Fruit fly (Drosophila melanogaster) whole organism, embryonic: ENCODE data around the gene CG4115.

Source experiments
- Atf6 ChIP-seq: fragments of 200-800 bp; sonication (Bioruptor generic); IDR thresholded peaks from 2 replicates; pipeline ENCODE4 v1.3.6; 2022; ENCODE audit warnings: missing biosample characterization, missing genetic modification characterization
- B-H2 ChIP-seq: fragments of 200-800 bp; sonication (Bioruptor generic); optimal IDR thresholded peaks from 2 replicates; lab custom pipeline; 2018; ENCODE audit warnings: missing biosample characterization, mild to moderate bottlenecking, missing genetic modification characterization
- CG10543 ChIP-seq: fragments of 200-800 bp; sonication (Bioruptor generic); optimal IDR thresholded peaks from 3 replicates; lab custom pipeline; 2017; ENCODE audit warnings: missing biosample characterization, mild to moderate bottlenecking, missing genetic modification characterization, moderate library complexity
- CG10565 ChIP-seq: fragments of 200-800 bp; sonication (Bioruptor generic); optimal IDR thresholded peaks from 3 replicates; lab custom pipeline; 2016; ENCODE audit warnings: missing biosample characterization, mild to moderate bottlenecking, missing genetic modification characterization
- CG14965 ChIP-seq: fragments of 200-800 bp; sonication (Bioruptor generic); optimal IDR thresholded peaks from 2 replicates; lab custom pipeline; 2016; ENCODE audit warnings: missing biosample characterization, missing genetic modification characterization, borderline replicate concordance
- CG15696 ChIP-seq: fragments of 200-800 bp; sonication (Bioruptor generic); optimal IDR thresholded peaks from 2 replicates; lab custom pipeline; 2019; ENCODE audit warnings: missing biosample characterization, mild to moderate bottlenecking, missing genetic modification characterization, moderate library complexity
- CG1602 ChIP-seq: fragments of 200-800 bp; sonication (Bioruptor generic); optimal IDR thresholded peaks from 3 replicates; lab custom pipeline; 2016; ENCODE audit warnings: missing biosample characterization, missing genetic modification characterization
- CG16779 ChIP-seq: fragments of 200-800 bp; sonication (Bioruptor generic); IDR thresholded peaks from 2 replicates; pipeline ENCODE4 v1.3.6; 2022; ENCODE audit warnings: missing biosample characterization, missing genetic modification characterization
- CG18262 ChIP-seq: fragments of 200-800 bp; optimal IDR thresholded peaks from 3 replicates; lab custom pipeline; 2019; ENCODE audit warnings: missing biosample characterization, mild to moderate bottlenecking, missing genetic modification characterization, moderate library complexity
- CG2712 ChIP-seq: fragments of 200-800 bp; optimal IDR thresholded peaks from 3 replicates; lab custom pipeline; 2019; ENCODE audit warnings: missing biosample characterization, mild to moderate bottlenecking, missing genetic modification characterization, moderate library complexity
- CG32767 ChIP-seq: fragments of 200-800 bp; sonication (Bioruptor generic); IDR thresholded peaks from 2 replicates; pipeline ENCODE4 v1.3.6; 2022; ENCODE audit warnings: missing biosample characterization, missing genetic modification characterization
- CG5245 ChIP-seq: fragments of 200-800 bp; sonication (Bioruptor generic); optimal IDR thresholded peaks from 3 replicates; lab custom pipeline; 2016; ENCODE audit warnings: missing biosample characterization, missing genetic modification characterization
- CG6683 ChIP-seq: fragments of 200-800 bp; sonication (Bioruptor generic); optimal IDR thresholded peaks from 2 replicates; lab custom pipeline; 2017; ENCODE audit warnings: missing biosample characterization, mild to moderate bottlenecking, missing genetic modification characterization, missing genetic modification reagents
- CG7928 ChIP-seq: fragments of 200-800 bp; sonication (Bioruptor generic); optimal IDR thresholded peaks from 2 replicates; lab custom pipeline; 2017; ENCODE audit warnings: missing biosample characterization, mild to moderate bottlenecking, missing genetic modification characterization
- CG7987 ChIP-seq: fragments of 200-800 bp; sonication (Bioruptor generic); optimal IDR thresholded peaks from 2 replicates; lab custom pipeline; 2018; ENCODE audit warnings: missing biosample characterization, mild to moderate bottlenecking, missing genetic modification characterization, moderate library complexity
- CG8281 ChIP-seq: fragments of 200-800 bp; sonication (Bioruptor generic); optimal IDR thresholded peaks from 2 replicates; lab custom pipeline; 2018; ENCODE audit warnings: missing biosample characterization, mild to moderate bottlenecking, missing genetic modification characterization, moderate library complexity
- CHES-1-like ChIP-seq: fragments of 200-800 bp; sonication (Bioruptor generic); optimal IDR thresholded peaks from 2 replicates; lab custom pipeline; 2016; ENCODE audit warnings: missing biosample characterization, missing genetic modification characterization
- Chrac-16 ChIP-seq: fragments of 200-800 bp; sonication (Bioruptor generic); optimal IDR thresholded peaks from 3 replicates; lab custom pipeline; 2016; ENCODE audit warnings: missing biosample characterization, missing genetic modification characterization
- D19A ChIP-seq: fragments of 200-800 bp; optimal IDR thresholded peaks from 3 replicates; lab custom pipeline; 2019; ENCODE audit warnings: missing biosample characterization, mild to moderate bottlenecking, missing genetic modification characterization, moderate library complexity
- Eip74EF ChIP-seq, 2 experiments: fragments of 200-800 bp in 1 of 2; fragments of >200 bp in 1 of 2; sonication (Bioruptor generic) in 1 of 2; optimal IDR thresholded peaks; 2 replicates each; lab custom pipeline; 2017 to 2019; ENCODE audit warnings: missing biosample characterization in 2 of 2, missing genetic modification characterization in 2 of 2, mild to moderate bottlenecking in 1 of 2, moderate library complexity in 1 of 2
- Fer3 ChIP-seq: fragments of 200-800 bp; sonication (Bioruptor generic); optimal IDR thresholded peaks from 2 replicates; lab custom pipeline; 2018; ENCODE audit warnings: missing biosample characterization, mild to moderate bottlenecking, missing genetic modification characterization, moderate library complexity
- HLH4C ChIP-seq: fragments of 200-800 bp; sonication (Bioruptor generic); IDR thresholded peaks from 3 replicates; pipeline ENCODE4 v1.3.6; 2022; ENCODE audit warnings: missing biosample characterization, missing genetic modification characterization; ENCODE audit not compliant: partially characterized antibody
- Hr78 ChIP-seq, 2 experiments: fragments of 200-800 bp in 1 of 2; fragments of >200 bp in 1 of 2; sonication (Bioruptor generic) in 1 of 2; optimal IDR thresholded peaks; 2 replicates each; lab custom pipeline; 2017 to 2019; ENCODE audit warnings: missing biosample characterization in 2 of 2, missing genetic modification characterization in 2 of 2, mild to moderate bottlenecking in 1 of 2, moderate library complexity in 1 of 2
- Hsf ChIP-seq: fragments of 200-800 bp; sonication (Bioruptor generic); optimal IDR thresholded peaks from 3 replicates; lab custom pipeline; 2016; ENCODE audit warnings: missing biosample characterization, missing genetic modification characterization
- Med ChIP-seq: fragments of 200-800 bp; sonication (Bioruptor generic); peaks from one replicate; lab custom pipeline; 2016; ENCODE audit warnings: missing biosample characterization, missing genetic modification characterization, mild to moderate bottlenecking, inconsistent platforms, moderate library complexity
- Nf-YA ChIP-seq: fragments of 200-800 bp; sonication (Bioruptor generic); IDR thresholded peaks from 2 replicates; pipeline ENCODE4 v1.3.6; 2022; ENCODE audit warnings: missing biosample characterization, missing genetic modification characterization
- Nf-YC ChIP-seq: fragments of 200-800 bp; optimal IDR thresholded peaks from 3 replicates; lab custom pipeline; 2019; ENCODE audit warnings: missing biosample characterization, mild to moderate bottlenecking, missing genetic modification characterization, moderate library complexity
- Scr ChIP-seq: fragments of 200-800 bp; sonication (Bioruptor generic); IDR thresholded peaks from 2 replicates; pipeline ENCODE4 v1.3.6; 2022; ENCODE audit warnings: missing biosample characterization, missing genetic modification characterization; ENCODE audit not compliant: partially characterized antibody
- Trl ChIP-seq, 3 experiments: fragments of >200 bp in 2 of 3; fragments of 200-800 bp in 1 of 3; sonication (Bioruptor generic) in 1 of 3; optimal IDR thresholded peaks; 2 replicates in 1 of 3; 3 replicates in 2 of 3; lab custom pipeline; 2016 to 2017; ENCODE audit warnings: missing biosample characterization in 1 of 3, missing genetic modification characterization in 1 of 3
- crc ChIP-seq: fragments of 200-800 bp; sonication (Bioruptor generic); optimal IDR thresholded peaks from 2 replicates; lab custom pipeline; 2016; ENCODE audit warnings: missing biosample characterization, missing genetic modification characterization
- crol ChIP-seq: fragments of 200-800 bp; sonication (Bioruptor generic); IDR thresholded peaks from 2 replicates; pipeline ENCODE4 v1.3.6; 2022; ENCODE audit warnings: missing biosample characterization, missing genetic modification characterization
- dan ChIP-seq: fragments of 200-800 bp; sonication (Bioruptor generic); IDR thresholded peaks from 2 replicates; pipeline ENCODE4 v1.3.6; 2022; ENCODE audit warnings: missing biosample characterization, missing genetic modification characterization
- dm ChIP-seq: fragments of 200-800 bp; sonication (Bioruptor generic); optimal IDR thresholded peaks from 3 replicates; lab custom pipeline; 2016; ENCODE audit warnings: missing biosample characterization, missing genetic modification characterization
- emc ChIP-seq: fragments of 200-800 bp; sonication (Bioruptor generic); optimal IDR thresholded peaks from 2 replicates; lab custom pipeline; 2016; ENCODE audit warnings: missing biosample characterization, missing genetic modification characterization
- gsb-n ChIP-seq: fragments of 200-800 bp; sonication (Bioruptor generic); optimal IDR thresholded peaks from 3 replicates; lab custom pipeline; 2018; ENCODE audit warnings: missing biosample characterization, mild to moderate bottlenecking, missing genetic modification characterization
- gt ChIP-seq: fragments of 200-800 bp; sonication (Bioruptor generic); IDR thresholded peaks from 2 replicates; pipeline ENCODE4 v1.3.6; 2022; ENCODE audit warnings: missing biosample characterization, missing genetic modification characterization
- hbn ChIP-seq: fragments of 200-800 bp; sonication (Bioruptor generic); IDR thresholded peaks from 2 replicates; pipeline ENCODE4 v1.3.6; 2022; ENCODE audit warnings: missing biosample characterization, missing genetic modification characterization; ENCODE audit not compliant: partially characterized antibody
- kay ChIP-seq: fragments of 200-800 bp; sonication (Bioruptor generic); optimal IDR thresholded peaks from 2 replicates; lab custom pipeline; 2016; ENCODE audit warnings: missing biosample characterization, missing genetic modification characterization
- kni ChIP-seq: fragments of 200-800 bp; sonication (Bioruptor generic); optimal IDR thresholded peaks from 3 replicates; lab custom pipeline; 2017; ENCODE audit warnings: mild to moderate bottlenecking, missing biosample characterization, missing genetic modification reagents, missing genetic modification characterization
- knrl ChIP-seq: fragments of 200-800 bp; sonication (Bioruptor generic); IDR thresholded peaks from 3 replicates; pipeline ENCODE4 v1.3.6; 2022; ENCODE audit warnings: missing biosample characterization, missing genetic modification characterization; ENCODE audit not compliant: partially characterized antibody
- mam ChIP-seq: fragments of 200-800 bp; sonication (Bioruptor generic); optimal IDR thresholded peaks from 3 replicates; lab custom pipeline; 2016; ENCODE audit warnings: missing biosample characterization, missing genetic modification characterization
- pita ChIP-seq: fragments of 200-800 bp; sonication (Bioruptor generic); optimal IDR thresholded peaks from 2 replicates; lab custom pipeline; 2017; ENCODE audit warnings: missing biosample characterization, mild to moderate bottlenecking, missing genetic modification characterization
- pzg ChIP-seq: fragments of 200-800 bp; sonication (Bioruptor generic); optimal IDR thresholded peaks from 3 replicates; lab custom pipeline; 2018; ENCODE audit warnings: missing biosample characterization, mild to moderate bottlenecking, missing genetic modification characterization, moderate library complexity
- run ChIP-seq: fragments of 200-800 bp; sonication (Bioruptor generic); optimal IDR thresholded peaks from 3 replicates; lab custom pipeline; 2018; ENCODE audit warnings: missing biosample characterization, mild to moderate bottlenecking, missing genetic modification characterization
- sob ChIP-seq: fragments of 200-800 bp; sonication (Bioruptor generic); IDR thresholded peaks from 2 replicates; pipeline ENCODE4 v1.3.6; 2022; ENCODE audit warnings: missing biosample characterization, missing genetic modification characterization
- tio ChIP-seq: fragments of 200-800 bp; sonication (Bioruptor generic); optimal IDR thresholded peaks from 2 replicates; lab custom pipeline; 2017; ENCODE audit warnings: missing biosample characterization, missing genetic modification characterization, inconsistent platforms
- unc-4 ChIP-seq: fragments of 200-800 bp; sonication (Bioruptor generic); IDR thresholded peaks from 2 replicates; pipeline ENCODE4 v1.3.6; 2022; ENCODE audit warnings: missing biosample characterization, missing genetic modification characterization; ENCODE audit not compliant: partially characterized antibody
- z ChIP-seq: fragments of 200-800 bp; sonication (Bioruptor generic); IDR thresholded peaks from 3 replicates; pipeline ENCODE4 v1.3.6; 2022; ENCODE audit warnings: missing biosample characterization, missing genetic modification characterization
- zfh2 ChIP-seq: fragments of 200-800 bp; sonication (Bioruptor generic); optimal IDR thresholded peaks from 2 replicates; lab custom pipeline; 2016; ENCODE audit warnings: missing biosample characterization, missing genetic modification characterization

The CG4115 gene

dm6 chr3R:12401672-12402296 lies 42.0 kb downstream of the CG4115 start, which contains the start of gene DNAlig3 (continued):
- TF ChIP-seq crol = no peak
- TF ChIP-seq run (tag; lab: Kevin White, UChicago) = no peak
- TF ChIP-seq crc = no peak
- no peak for TF ChIP-seq D19A
- no peak for TF ChIP-seq Eip74EF (GFP tag; optimal IDR thresholded peaks at IDR 0.05; lab: Kevin White, UChicago)
- TF ChIP-seq CG7928 (GFP tag; lab: Kevin White, UChicago) = no peak
- no peak for TF ChIP-seq sob (GFP tag; lab: Robert Waterston, UW)
- TF ChIP-seq Scr = peak; percentile 60
- TF ChIP-seq tio (GFP tag; lab: Kevin White, UChicago) = no peak
- no peak for TF ChIP-seq dan (GFP tag; lab: Robert Waterston, UW)
- no peak for TF ChIP-seq CG15696 (tag; lab: Kevin White, UChicago)
- peak; percentile 44 for TF ChIP-seq kni (GFP tag; lab: Kevin White, UChicago)
- TF ChIP-seq Atf6 (GFP tag; lab: Robert Waterston, UW) = no peak
- TF ChIP-seq Hsf = no peak
- no peak for TF ChIP-seq CG1602 (GFP tag; lab: Kevin White, UChicago)
- TF ChIP-seq CG16779 (GFP tag; lab: Robert Waterston, UW) = no peak
- TF ChIP-seq CG10543 (GFP tag; lab: Kevin White, UChicago) = no peak
- no peak for TF ChIP-seq Trl (optimal IDR thresholded peaks at IDR 0.05; lab: Kevin White, UChicago)
- no peak for TF ChIP-seq Trl (GFP tag; optimal IDR thresholded peaks at IDR 0.05; lab: Kevin White, UChicago)
- no peak for TF ChIP-seq pita (GFP tag; lab: Kevin White, UChicago)
- TF ChIP-seq gsb-n (tag; lab: Kevin White, UChicago) = no peak
- TF ChIP-seq dm (GFP tag; lab: Kevin White, UChicago) = peak; percentile 37
- no peak for TF ChIP-seq mam (GFP tag; lab: Kevin White, UChicago)
- no peak for TF ChIP-seq CG2712
- TF ChIP-seq pzg (GFP tag; lab: Kevin White, UChicago) = peak; percentile 68
- no peak for TF ChIP-seq emc (GFP tag; lab: Kevin White, UChicago)
- TF ChIP-seq CG6683 (GFP tag; lab: Kevin White, UChicago) = peak; percentile 8
- TF ChIP-seq B-H2 (GFP tag; lab: Kevin White, UChicago) = no peak
- TF ChIP-seq CG7987 (GFP tag; lab: Kevin White, UChicago) = no peak
- no peak for TF ChIP-seq HLH4C
- TF ChIP-seq CG10565 = no peak
- no peak for TF ChIP-seq kay
- no peak for TF ChIP-seq CG18262 (tag; lab: Kevin White, UChicago)
- no peak for TF ChIP-seq CG32767 (GFP tag; lab: Robert Waterston, UW)
- 0 out of 3 replicates have a peak, but pooled peaks have one; percentile 28 for TF ChIP-seq knrl (GFP tag; lab: Robert Waterston, UW)
- TF ChIP-seq CG5245 (GFP tag; lab: Kevin White, UChicago) = no peak
- peak; percentile 48 for TF ChIP-seq hbn (GFP tag; lab: Robert Waterston, UW)
- TF ChIP-seq Fer3 = no peak
- TF ChIP-seq Chrac-16 (GFP tag; lab: Kevin White, UChicago) = no peak
- no peak for TF ChIP-seq Hr78 (GFP tag; optimal IDR thresholded peaks at IDR 0.05; lab: Kevin White, UChicago)
- TF ChIP-seq Med (GFP tag; lab: Kevin White, UChicago) = peak; percentile 42
- TF ChIP-seq zfh2 (GFP tag; lab: Kevin White, UChicago) = no peak
- peak; percentile 23; the same call in 1 of the 2 replicates for TF ChIP-seq Nf-YA (GFP tag; lab: Robert Waterston, UW)
- TF ChIP-seq z (GFP tag; lab: Robert Waterston, UW) = no peak
- peak; percentile 57 for TF ChIP-seq unc-4 (GFP tag; lab: Robert Waterston, UW)
- no peak for TF ChIP-seq CG14965 (GFP tag; lab: Kevin White, UChicago)
- no peak for TF ChIP-seq CHES-1-like (GFP tag; lab: Kevin White, UChicago)
- TF ChIP-seq gt (GFP tag; lab: Robert Waterston, UW) = no peak
- TF ChIP-seq CG8281 (tag; lab: Kevin White, UChicago) = no peak
- TF ChIP-seq Nf-YC (tag; lab: Kevin White, UChicago) = no peak
